Fruit fly (Drosophila melanogaster) whole organism, embryonic: ENCODE measurements around the gene CG31223.

Source experiments
- CG17568 ChIP-seq: fragments of 200-800 bp; sonication (Bioruptor generic); optimal IDR thresholded peaks from 2 replicates; lab custom pipeline; 2018; ENCODE audit warnings: missing biosample characterization, mild to moderate bottlenecking, missing genetic modification characterization, moderate library complexity
- CG4424 ChIP-seq: fragments of 200-800 bp; sonication (Bioruptor generic); optimal IDR thresholded peaks from 3 replicates; lab custom pipeline; 2016; ENCODE audit warnings: missing biosample characterization, missing genetic modification characterization
- CG4707 ChIP-seq: fragments of 200-800 bp; sonication (Bioruptor generic); optimal IDR thresholded peaks from 2 replicates; lab custom pipeline; 2018; ENCODE audit warnings: missing biosample characterization, mild to moderate bottlenecking, missing genetic modification characterization, moderate library complexity
- CG6654 ChIP-seq: fragments of 200-800 bp; sonication (Bioruptor generic); optimal IDR thresholded peaks from 2 replicates; lab custom pipeline; 2017; ENCODE audit warnings: missing biosample characterization, mild to moderate bottlenecking, missing genetic modification characterization
- Sox102F ChIP-seq: fragments of 200-800 bp; sonication (Bioruptor generic); optimal IDR thresholded peaks from 2 replicates; lab custom pipeline; 2018; ENCODE audit warnings: missing biosample characterization, mild to moderate bottlenecking, missing genetic modification characterization, moderate library complexity
- esg ChIP-seq: fragments of 200-800 bp; sonication (Bioruptor generic); conservative IDR thresholded peaks from 2 replicates; pipeline ENCODE4 v1.3.6; 2022; ENCODE audit warnings: missing biosample characterization, missing genetic modification characterization
- ind ChIP-seq: fragments of 200-800 bp; sonication (Bioruptor generic); optimal IDR thresholded peaks from 3 replicates; lab custom pipeline; 2016; ENCODE audit warnings: missing biosample characterization, missing genetic modification characterization
- nau ChIP-seq: fragments of 200-800 bp; sonication (Bioruptor generic); optimal IDR thresholded peaks from 3 replicates; lab custom pipeline; 2017; ENCODE audit warnings: missing biosample characterization, mild to moderate bottlenecking, missing genetic modification characterization, missing genetic modification reagents
- pita ChIP-seq: fragments of 200-800 bp; sonication (Bioruptor generic); optimal IDR thresholded peaks from 2 replicates; lab custom pipeline; 2017; ENCODE audit warnings: missing biosample characterization, mild to moderate bottlenecking, missing genetic modification characterization
- rib ChIP-seq: fragments of 200-800 bp; sonication (Bioruptor generic); IDR thresholded peaks from 2 replicates; pipeline ENCODE4 v1.3.6; 2022; ENCODE audit warnings: missing biosample characterization, missing genetic modification characterization

DNA sequence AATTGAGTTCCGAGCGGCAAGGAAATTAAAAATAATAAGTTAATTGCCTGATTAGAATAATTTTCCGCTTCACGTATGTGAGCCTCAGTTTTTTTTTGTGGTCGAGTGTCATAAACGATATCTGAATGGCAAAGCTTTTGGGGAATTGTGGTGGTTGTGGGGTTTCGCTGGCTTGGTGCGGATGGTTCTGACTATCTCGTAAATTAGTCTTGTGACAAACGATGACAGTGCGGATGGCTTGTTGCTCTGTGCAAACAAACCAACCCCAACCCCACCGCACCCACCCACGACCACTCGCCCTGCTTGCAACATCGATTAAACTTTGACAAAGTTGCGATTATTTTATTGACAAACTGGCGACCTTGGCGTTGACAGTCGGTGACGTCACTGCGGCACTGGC is 4.0 kb upstream of the CG31223 start:
- no peak for TF ChIP-seq rib (GFP tag; lab: Robert Waterston, UW)
- no peak for TF ChIP-seq CG4707 (GFP tag; lab: Kevin White, UChicago)
- no peak for TF ChIP-seq esg (GFP tag; lab: Robert Waterston, UW)
- TF ChIP-seq ind (GFP tag; lab: Kevin White, UChicago), result no peak
- no peak for TF ChIP-seq CG17568 (GFP tag; lab: Kevin White, UChicago)
- TF ChIP-seq CG4424 (GFP tag; lab: Kevin White, UChicago), result no peak
- no peak for TF ChIP-seq CG6654 (GFP tag; lab: Kevin White, UChicago)
- TF ChIP-seq Sox102F (GFP tag; lab: Kevin White, UChicago), result no peak
- TF ChIP-seq pita (GFP tag; lab: Kevin White, UChicago), result no peak
- TF ChIP-seq nau (GFP tag; lab: Kevin White, UChicago), result no peak
